Fruit fly (Drosophila melanogaster) whole organism, embryonic: ENCODE data around the gene TfIIS.

Experiments used
- Abd-B ChIP-seq: fragments of 200-800 bp; sonication (Bioruptor generic); optimal IDR thresholded peaks from 2 replicates; lab custom pipeline; 2018; ENCODE audit warnings: missing biosample characterization, mild to moderate bottlenecking, missing genetic modification characterization, moderate library complexity
- B-H2 ChIP-seq: fragments of 200-800 bp; sonication (Bioruptor generic); optimal IDR thresholded peaks from 2 replicates; lab custom pipeline; 2018; ENCODE audit warnings: missing biosample characterization, mild to moderate bottlenecking, missing genetic modification characterization
- Blimp-1 ChIP-seq: fragments of 200-800 bp; sonication (Bioruptor generic); optimal IDR thresholded peaks from 3 replicates; lab custom pipeline; 2018; ENCODE audit warnings: missing biosample characterization, missing genetic modification characterization, mild to moderate bottlenecking, moderate library complexity, missing genetic modification reagents
- CG12219 ChIP-seq: fragments of 200-800 bp; sonication (Bioruptor generic); optimal IDR thresholded peaks from 3 replicates; lab custom pipeline; 2018; ENCODE audit warnings: missing biosample characterization, mild to moderate bottlenecking, missing genetic modification characterization
- CG12391 ChIP-seq: fragments of 200-800 bp; sonication (Bioruptor generic); optimal IDR thresholded peaks from 3 replicates; lab custom pipeline; 2018; ENCODE audit warnings: missing biosample characterization, mild to moderate bottlenecking, missing genetic modification characterization, moderate library complexity
- CG12659 ChIP-seq: fragments of 200-800 bp; sonication (Bioruptor generic); optimal IDR thresholded peaks from 3 replicates; lab custom pipeline; 2017; ENCODE audit warnings: mild to moderate bottlenecking, missing biosample characterization, missing genetic modification reagents, missing genetic modification characterization
- CG15269 ChIP-seq: fragments of 200-800 bp; sonication (Bioruptor generic); optimal IDR thresholded peaks from 2 replicates; lab custom pipeline; 2018; ENCODE audit warnings: missing biosample characterization, mild to moderate bottlenecking, missing genetic modification characterization, moderate library complexity
- CG17186 ChIP-seq: fragments of 200-800 bp; sonication (Bioruptor generic); optimal IDR thresholded peaks from 3 replicates; lab custom pipeline; 2017; ENCODE audit warnings: missing biosample characterization, missing genetic modification reagents, missing genetic modification characterization
- CG18476 ChIP-seq: fragments of 200-800 bp; sonication (Bioruptor generic); optimal IDR thresholded peaks from 2 replicates; lab custom pipeline; 2016; ENCODE audit warnings: missing biosample characterization, mild to moderate bottlenecking, missing genetic modification characterization
- CG2199 ChIP-seq: fragments of 200-800 bp; sonication (Bioruptor generic); IDR thresholded peaks from 3 replicates; pipeline ENCODE4 v1.3.6; 2022; ENCODE audit warnings: missing biosample characterization, missing genetic modification characterization
- CG3407 ChIP-seq: fragments of 200-800 bp; sonication (Bioruptor generic); optimal IDR thresholded peaks from 2 replicates; lab custom pipeline; 2018; ENCODE audit warnings: missing biosample characterization, mild to moderate bottlenecking, missing genetic modification characterization
- CG4424 ChIP-seq: fragments of 200-800 bp; sonication (Bioruptor generic); optimal IDR thresholded peaks from 3 replicates; lab custom pipeline; 2016; ENCODE audit warnings: missing biosample characterization, missing genetic modification characterization
- CG6654 ChIP-seq: fragments of 200-800 bp; sonication (Bioruptor generic); optimal IDR thresholded peaks from 2 replicates; lab custom pipeline; 2017; ENCODE audit warnings: missing biosample characterization, mild to moderate bottlenecking, missing genetic modification characterization
- CG8944 ChIP-seq: fragments of 200-800 bp; sonication (Bioruptor generic); optimal IDR thresholded peaks from 3 replicates; lab custom pipeline; 2016; ENCODE audit warnings: missing biosample characterization, missing genetic modification characterization
- CG9437 ChIP-seq: fragments of 200-800 bp; sonication (Bioruptor generic); optimal IDR thresholded peaks from 2 replicates; lab custom pipeline; 2018; ENCODE audit warnings: missing biosample characterization, mild to moderate bottlenecking, missing genetic modification characterization
- CG9817 ChIP-seq: fragments of 200-800 bp; sonication (Bioruptor generic); optimal IDR thresholded peaks from 2 replicates; lab custom pipeline; 2018; ENCODE audit warnings: missing biosample characterization, mild to moderate bottlenecking, missing genetic modification characterization, moderate library complexity
- Chrac-16 ChIP-seq: fragments of 200-800 bp; sonication (Bioruptor generic); optimal IDR thresholded peaks from 3 replicates; lab custom pipeline; 2016; ENCODE audit warnings: missing biosample characterization, missing genetic modification characterization
- D ChIP-seq, 2 experiments: fragments of 200-800 bp in 1 of 2; fragments of >200 bp in 1 of 2; sonication (Bioruptor generic) in 1 of 2; optimal IDR thresholded peaks; 2 replicates in 1 of 2; 3 replicates in 1 of 2; lab custom pipeline; 2017; ENCODE audit warnings: mild to moderate bottlenecking in 1 of 2, missing biosample characterization in 1 of 2, missing genetic modification characterization in 1 of 2, missing genetic modification reagents in 1 of 2
- Fer3 ChIP-seq: fragments of 200-800 bp; sonication (Bioruptor generic); optimal IDR thresholded peaks from 2 replicates; lab custom pipeline; 2018; ENCODE audit warnings: missing biosample characterization, mild to moderate bottlenecking, missing genetic modification characterization, moderate library complexity
- HLH4C ChIP-seq: fragments of 200-800 bp; sonication (Bioruptor generic); IDR thresholded peaks from 3 replicates; pipeline ENCODE4 v1.3.6; 2022; ENCODE audit warnings: missing biosample characterization, missing genetic modification characterization; ENCODE audit not compliant: partially characterized antibody
- HLHmδ ChIP-seq: fragments of 200-800 bp; sonication (Bioruptor generic); optimal IDR thresholded peaks from 2 replicates; lab custom pipeline; 2018; ENCODE audit warnings: missing biosample characterization, mild to moderate bottlenecking, missing genetic modification characterization, moderate library complexity
- Hr51 ChIP-seq, 2 experiments: fragments of 200-800 bp; sonication (Bioruptor generic); optimal IDR thresholded peaks; 2 replicates in 1 of 2; 3 replicates in 1 of 2; lab custom pipeline; 2016 to 2018; ENCODE audit warnings: missing biosample characterization in 2 of 2, missing genetic modification characterization in 2 of 2, mild to moderate bottlenecking in 1 of 2, moderate library complexity in 1 of 2
- Hr78 ChIP-seq, 2 experiments: fragments of 200-800 bp in 1 of 2; fragments of >200 bp in 1 of 2; sonication (Bioruptor generic) in 1 of 2; optimal IDR thresholded peaks; 2 replicates each; lab custom pipeline; 2017 to 2019; ENCODE audit warnings: missing biosample characterization in 2 of 2, missing genetic modification characterization in 2 of 2, mild to moderate bottlenecking in 1 of 2, moderate library complexity in 1 of 2
- Lpt ChIP-seq: fragments of >200 bp; optimal IDR thresholded peaks from 2 replicates; lab custom pipeline; 2018; ENCODE audit warnings: missing biosample characterization, missing genetic modification characterization
- Meics ChIP-seq: fragments of 200-800 bp; sonication (Bioruptor generic); optimal IDR thresholded peaks from 2 replicates; lab custom pipeline; 2017; ENCODE audit warnings: missing biosample characterization, mild to moderate bottlenecking, missing genetic modification characterization
- NFAT ChIP-seq: fragments of 200-800 bp; sonication (Bioruptor generic); IDR thresholded peaks from 2 replicates; pipeline ENCODE4 v1.3.6; 2022; ENCODE audit warnings: missing biosample characterization, missing genetic modification characterization
- Pdp1 ChIP-seq, 2 experiments: fragments of 200-800 bp; sonication (Bioruptor generic); optimal IDR thresholded peaks; 3 replicates each; lab custom pipeline; 2016; ENCODE audit warnings: missing biosample characterization in 2 of 2, missing genetic modification characterization in 2 of 2, mild to moderate bottlenecking in 1 of 2, moderate library complexity in 1 of 2
- Sox100B ChIP-seq: fragments of 200-800 bp; sonication (Bioruptor generic); optimal IDR thresholded peaks from 3 replicates; lab custom pipeline; 2018; ENCODE audit warnings: missing biosample characterization, mild to moderate bottlenecking, missing genetic modification characterization
- al ChIP-seq: fragments of 200-800 bp; sonication (Bioruptor generic); IDR thresholded peaks from 2 replicates; pipeline ENCODE4 v1.3.6; 2022; ENCODE audit warnings: missing biosample characterization, missing genetic modification characterization
- ash1 ChIP-seq: fragments of 200-800 bp; sonication (Bioruptor generic); optimal IDR thresholded peaks from 2 replicates; lab custom pipeline; 2018; ENCODE audit warnings: missing biosample characterization, mild to moderate bottlenecking, missing genetic modification characterization
- bsh ChIP-seq, 2 experiments: fragments of 200-800 bp; sonication (Bioruptor generic); optimal IDR thresholded peaks; 2 replicates each; lab custom pipeline; 2017 to 2018; ENCODE audit warnings: mild to moderate bottlenecking in 2 of 2, missing biosample characterization in 2 of 2, missing genetic modification characterization in 2 of 2, moderate library complexity in 1 of 2
- btn ChIP-seq: fragments of 200-800 bp; sonication (Bioruptor generic); optimal IDR thresholded peaks from 2 replicates; lab custom pipeline; 2016; ENCODE audit warnings: missing biosample characterization, missing genetic modification characterization
- chm ChIP-seq: fragments of 200-800 bp; sonication (Bioruptor generic); IDR thresholded peaks from 2 replicates; pipeline ENCODE4 v1.3.6; 2022; ENCODE audit warnings: missing biosample characterization, missing genetic modification characterization
- crol ChIP-seq: fragments of 200-800 bp; sonication (Bioruptor generic); IDR thresholded peaks from 2 replicates; pipeline ENCODE4 v1.3.6; 2022; ENCODE audit warnings: missing biosample characterization, missing genetic modification characterization
- dmrt99B ChIP-seq: fragments of 200-800 bp; sonication (Bioruptor generic); optimal IDR thresholded peaks from 2 replicates; lab custom pipeline; 2018; ENCODE audit warnings: missing biosample characterization, mild to moderate bottlenecking, missing genetic modification characterization, moderate library complexity
- dysf ChIP-seq: fragments of 200-800 bp; sonication (Bioruptor generic); IDR thresholded peaks from 3 replicates; pipeline ENCODE4 v1.3.6; 2022; ENCODE audit warnings: missing biosample characterization, missing genetic modification characterization
- eyg ChIP-seq: fragments of 200-800 bp; sonication (Bioruptor generic); optimal IDR thresholded peaks from 3 replicates; lab custom pipeline; 2016; ENCODE audit warnings: missing biosample characterization, missing genetic modification characterization
- gem ChIP-seq: fragments of 200-800 bp; sonication (Bioruptor generic); optimal IDR thresholded peaks from 2 replicates; lab custom pipeline; 2019; ENCODE audit warnings: missing biosample characterization, mild to moderate bottlenecking, missing genetic modification characterization, moderate library complexity
- maf-S ChIP-seq: fragments of 200-800 bp; sonication (Bioruptor generic); optimal IDR thresholded peaks from 2 replicates; lab custom pipeline; 2016; ENCODE audit warnings: missing biosample characterization, missing genetic modification characterization
- org-1 ChIP-seq: fragments of 200-800 bp; sonication (Bioruptor generic); optimal IDR thresholded peaks from 2 replicates; lab custom pipeline; 2017; ENCODE audit warnings: missing biosample characterization, missing genetic modification characterization
- pfk ChIP-seq: fragments of 200-800 bp; sonication (Bioruptor generic); optimal IDR thresholded peaks from 2 replicates; lab custom pipeline; 2018; ENCODE audit warnings: missing biosample characterization, mild to moderate bottlenecking, missing genetic modification characterization, moderate library complexity
- prd ChIP-seq, 3 experiments: fragments of >200 bp in 2 of 3; fragments of 200-800 bp in 1 of 3; sonication (Bioruptor generic) in 1 of 3; optimal IDR thresholded peaks in 2 of 3; IDR thresholded peaks in 1 of 3; 2 replicates in 2 of 3; 3 replicates in 1 of 3; pipeline versions ENCODE4 v1.3.6 to Lab custom; 2017 to 2022; ENCODE audit warnings: missing biosample characterization in 1 of 3, missing genetic modification characterization in 1 of 3
- ranshi ChIP-seq: fragments of 200-800 bp; sonication (Bioruptor generic); IDR thresholded peaks from 2 replicates; pipeline ENCODE4 v1.3.6; 2022; ENCODE audit warnings: missing biosample characterization, missing genetic modification characterization
- row ChIP-seq: fragments of 200-800 bp; sonication (Bioruptor generic); IDR thresholded peaks from 3 replicates; pipeline ENCODE4 v1.3.6; 2022; ENCODE audit warnings: missing biosample characterization, missing genetic modification characterization
- sens ChIP-seq: fragments of 200-800 bp; sonication (Bioruptor generic); peaks from one replicate; lab custom pipeline; 2016; ENCODE audit warnings: missing biosample characterization, missing genetic modification characterization
- sim ChIP-seq: fragments of 200-800 bp; sonication (Bioruptor generic); IDR thresholded peaks from 2 replicates; pipeline ENCODE4 v1.3.6; 2022; ENCODE audit warnings: missing biosample characterization, missing genetic modification characterization
- sima ChIP-seq: fragments of 200-800 bp; sonication (Bioruptor generic); optimal IDR thresholded peaks from 2 replicates; lab custom pipeline; 2016; ENCODE audit warnings: missing biosample characterization, missing genetic modification characterization
- slou ChIP-seq: fragments of 200-800 bp; sonication (Bioruptor generic); optimal IDR thresholded peaks from 3 replicates; lab custom pipeline; 2016; ENCODE audit warnings: missing biosample characterization, missing genetic modification characterization
- tgo ChIP-seq: fragments of 200-800 bp; sonication (Bioruptor generic); IDR thresholded peaks from 3 replicates; pipeline ENCODE4 v1.3.6; 2022; ENCODE audit warnings: missing biosample characterization, missing genetic modification characterization
- unpg ChIP-seq: fragments of 200-800 bp; sonication (Bioruptor generic); optimal IDR thresholded peaks from 3 replicates; lab custom pipeline; 2018; ENCODE audit warnings: missing biosample characterization, mild to moderate bottlenecking, missing genetic modification characterization, moderate library complexity
- vfl ChIP-seq: fragments of 200-800 bp; sonication (Bioruptor generic); optimal IDR thresholded peaks from 2 replicates; lab custom pipeline; 2016; ENCODE audit warnings: missing biosample characterization, missing genetic modification characterization

TfIIS gene

dm6 chr2L:15067832-15068231 is 7.3 kb upstream of the TfIIS start (continued):
- peak; percentile 63 for TF ChIP-seq ash1
- no peak for TF ChIP-seq slou (GFP tag; lab: Kevin White, UChicago)
- TF ChIP-seq HLH4C = peak; percentile 60; the same call in 2 of the 3 replicates
- TF ChIP-seq B-H2 = peak; percentile 84
- TF ChIP-seq Abd-B = peak; percentile 30
- TF ChIP-seq crol = no peak
- no peak for TF ChIP-seq dysf (GFP tag; lab: Robert Waterston, UW)
- no peak for TF ChIP-seq NFAT (GFP tag; lab: Robert Waterston, UW)
- peak; percentile 76; the same call in 1 of the 2 replicates for TF ChIP-seq chm
- TF ChIP-seq pfk (GFP tag; lab: Kevin White, UChicago) = peak; percentile 69
- TF ChIP-seq D (optimal IDR thresholded peaks at IDR 0.05; lab: Kevin White, UChicago) = no peak
- TF ChIP-seq D (GFP tag; optimal IDR thresholded peaks at IDR 0.05; lab: Kevin White, UChicago) = no peak
- TF ChIP-seq sim (GFP tag; lab: Robert Waterston, UW) = no peak
- TF ChIP-seq tgo (GFP tag; lab: Robert Waterston, UW) = peak; percentile 23; the same call in 2 of the 3 replicates
- TF ChIP-seq Hr78 (GFP tag; optimal IDR thresholded peaks at IDR 0.05; lab: Kevin White, UChicago) = no peak
- peak; percentile 64 for TF ChIP-seq HLHmδ
- TF ChIP-seq prd (optimal IDR thresholded peaks at IDR 0.05; lab: Kevin White, UChicago) = no peak
- no peak for TF ChIP-seq prd (GFP tag; IDR thresholded peaks at IDR 0.05; lab: Robert Waterston, UW)
- TF ChIP-seq CG6654 (GFP tag; lab: Kevin White, UChicago) = no peak
- no peak for TF ChIP-seq CG3407
- TF ChIP-seq Lpt (GFP tag; lab: Kevin White, UChicago) = no peak
- TF ChIP-seq CG4424 = peak; percentile 5
- no peak for TF ChIP-seq CG12219
- TF ChIP-seq CG9817 (tag; lab: Kevin White, UChicago) = peak; percentile 15
- TF ChIP-seq Blimp-1 = no peak
- TF ChIP-seq sima (GFP tag; lab: Kevin White, UChicago) = no peak
- TF ChIP-seq bsh (GFP tag; optimal IDR thresholded peaks at IDR 0.05; lab: Kevin White, UChicago) = no peak
- TF ChIP-seq maf-S (GFP tag; lab: Kevin White, UChicago) = peak; percentile 12
- no peak for TF ChIP-seq ranshi (GFP tag; lab: Robert Waterston, UW)
- TF ChIP-seq Fer3 (tag; lab: Kevin White, UChicago) = peak; percentile 44
- TF ChIP-seq btn (GFP tag; lab: Kevin White, UChicago) = no peak
- peak; percentile 19 for TF ChIP-seq Chrac-16
- TF ChIP-seq org-1 (GFP tag; lab: Kevin White, UChicago) = no peak
- peak; percentile 79 for TF ChIP-seq CG17186
- TF ChIP-seq Meics (GFP tag; lab: Kevin White, UChicago) = peak; percentile 8
- TF ChIP-seq CG8944 (GFP tag; lab: Kevin White, UChicago) = no peak

- TF ChIP-seq CG12659 = peak; percentile 7
- no peak for TF ChIP-seq Pdp1 (GFP tag; optimal IDR thresholded peaks at IDR 0.05; lab: Kevin White, UChicago)
- TF ChIP-seq vfl = peak; percentile 18
- no peak for TF ChIP-seq al (GFP tag; lab: Robert Waterston, UW)
- peak; percentile 14 for TF ChIP-seq unpg (GFP tag; lab: Kevin White, UChicago)
- peak; percentile 43 for TF ChIP-seq sens (GFP tag; lab: Kevin White, UChicago)
- peak; percentile 23; the same call in 1 of the 3 replicates for TF ChIP-seq row (GFP tag; lab: Robert Waterston, UW)
- TF ChIP-seq pfk (GFP tag; lab: Kevin White, UChicago) = no peak
- TF ChIP-seq Hr51 (GFP tag; optimal IDR thresholded peaks at IDR 0.05; lab: Kevin White, UChicago) = peak in 1 of 2 experiments; percentile 50
- TF ChIP-seq CG12391 = peak; percentile 19
- peak; percentile 42 for TF ChIP-seq CG15269
- no peak for TF ChIP-seq CG18476 (GFP tag; lab: Kevin White, UChicago)
- peak; percentile 61 for TF ChIP-seq gem (tag; lab: Kevin White, UChicago)
- TF ChIP-seq eyg (GFP tag; lab: Kevin White, UChicago) = no peak
- peak; percentile 13 for TF ChIP-seq CG9437 (GFP tag; lab: Kevin White, UChicago)
- peak; percentile 19 for TF ChIP-seq Sox100B
- peak; percentile 24 for TF ChIP-seq dmrt99B (tag; lab: Kevin White, UChicago)
- TF ChIP-seq CG2199 = 0 out of 3 replicates have a peak, but pooled peaks have one; percentile 4
Observed at dm6 chr2L:15066141-15066540, 5.6 kb upstream of the TfIIS start.
